Fruit fly (Drosophila melanogaster): ENCODE data around the gene CG14330.

DNA sequence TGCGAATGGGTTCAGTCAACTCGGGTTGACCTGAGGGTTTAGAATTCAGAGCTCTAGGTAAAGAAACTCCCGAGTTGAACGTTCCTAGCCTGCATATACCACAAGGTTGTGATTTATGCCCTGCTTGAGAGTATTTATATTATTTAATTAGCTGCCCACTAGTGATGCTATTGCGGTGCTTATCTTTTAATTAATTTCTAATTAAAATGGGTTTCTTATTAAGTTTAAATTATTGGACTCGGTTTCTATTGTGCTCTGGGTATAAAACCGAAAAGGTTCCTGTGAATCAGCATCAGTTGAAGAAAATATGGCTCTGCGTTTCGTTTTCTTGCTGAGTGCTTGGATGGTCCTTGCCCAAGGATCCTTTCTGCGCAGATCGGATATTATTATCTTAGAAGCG lies 41.1 kb downstream of the CG14330 start, which contains the start of gene CG5866:
- TF ChIP-seq CG8301 (tag; optimal IDR thresholded peaks at IDR 0.05) (no peak), CG15710 (tag; optimal IDR thresholded peaks at IDR 0.05) (no peak), Ets98B (GFP tag; IDR thresholded peaks at IDR 0.05) (no peak), CG12605 (GFP tag; IDR thresholded peaks at IDR 0.05) (no peak), CG34367 (tag; optimal IDR thresholded peaks at IDR 0.05) (no peak), rn (GFP tag; IDR thresholded peaks at IDR 0.05) (no peak), Pif1B (GFP tag; optimal IDR thresholded peaks at IDR 0.05) (no peak), EcR (GFP tag; optimal IDR thresholded peaks at IDR 0.05) (no peak), D1 (tag; optimal IDR thresholded peaks at IDR 0.05) (no peak), CG4496 (GFP tag; IDR thresholded peaks at IDR 0.05) (no peak)
